Fruit fly (Drosophila melanogaster) S2 (cell line): ENCODE data around the gene path.
A peak's percentile ranks its signal among the peaks of the same experiment; 100 is the strongest.

Source experiments
- CG8478 ChIP-seq: fragments of >200 bp; optimal IDR thresholded peaks from 2 replicates; lab custom pipeline; 2018
- CTCF ChIP-seq, 2 experiments: fragments of >200 bp; optimal IDR thresholded peaks; 2 replicates each; lab custom pipeline; 2018

The path gene

DNA sequence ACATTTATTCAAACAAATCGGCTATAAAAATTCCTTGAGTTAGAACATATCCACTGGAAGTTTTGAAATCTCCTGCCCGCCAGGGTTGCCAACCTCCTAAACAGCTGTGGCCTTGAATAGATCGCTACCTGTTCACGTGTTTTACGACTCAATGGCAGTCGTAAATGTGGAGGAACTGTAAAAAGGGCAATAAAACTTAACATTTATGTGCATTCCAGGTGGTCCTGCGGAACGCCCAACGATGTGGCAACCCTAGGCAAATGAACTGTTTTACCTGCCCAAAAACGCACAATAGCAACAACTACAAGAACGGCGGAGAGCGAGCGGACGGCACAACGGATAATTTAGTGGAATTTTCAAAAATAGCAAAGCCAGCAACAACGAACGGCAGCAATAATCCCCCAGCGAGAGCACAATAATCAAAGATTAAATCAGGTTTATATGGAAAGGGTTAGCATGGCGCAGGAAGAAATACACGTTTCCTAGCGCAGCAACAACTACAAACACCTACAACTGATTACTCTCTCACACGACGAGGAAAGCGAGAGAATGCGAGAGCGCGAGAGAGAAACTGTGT, 43.4 kb downstream of the path start:
- TF ChIP-seq CTCF (optimal IDR thresholded peaks at IDR 0.05; lab: Kevin White, UChicago) (no peak), CG8478 (lab: Kevin White, UChicago) (no peak)

DNA sequence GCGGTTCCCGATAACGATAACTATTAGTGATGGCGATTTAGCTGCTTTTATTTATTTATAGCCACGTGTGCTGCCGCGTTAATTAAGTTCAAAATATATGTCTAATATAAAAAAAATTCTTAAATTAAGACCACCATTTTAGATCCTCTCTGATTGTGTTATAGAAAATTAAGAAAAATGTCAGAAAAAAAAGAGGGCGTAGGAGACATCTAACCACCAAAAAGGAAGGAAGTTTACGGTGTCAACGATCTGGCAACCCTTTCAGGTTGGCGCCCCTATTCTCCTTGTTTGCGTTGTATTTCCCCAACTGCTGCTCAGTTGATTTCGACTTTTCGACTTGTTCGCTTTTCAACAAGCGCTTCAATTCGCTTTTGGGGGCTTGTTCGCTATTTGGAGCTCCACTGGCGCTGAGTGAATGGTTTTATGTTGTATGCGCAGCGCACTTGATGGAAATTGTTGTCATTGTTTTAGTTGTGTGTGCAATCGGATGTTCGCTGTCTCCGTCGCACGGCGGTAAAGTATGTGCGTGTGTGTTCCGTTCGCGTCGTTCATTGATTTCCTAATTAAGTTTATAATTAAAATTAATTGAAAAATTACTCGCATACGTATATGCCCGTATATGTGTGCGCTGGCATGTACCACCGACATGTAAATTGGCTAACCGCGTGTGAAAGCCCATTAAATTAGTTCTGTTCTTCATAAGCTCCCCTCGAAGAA, 44.2 kb downstream of the path start, which contains the start of the genes CG3434 and CG44838:
TSS of gene CG3434 (minus strand) at position 25 of the 717 bp plus-strand sequence.
TSS of gene CG44838 (plus strand) at position 276 of the 717 bp plus-strand sequence.
- TF ChIP-seq CG8478 (lab: Kevin White, UChicago) (no peak), CTCF (optimal IDR thresholded peaks at IDR 0.05; lab: Kevin White, UChicago) (peak in 1 of 2 experiments; percentile 20)

DNA sequence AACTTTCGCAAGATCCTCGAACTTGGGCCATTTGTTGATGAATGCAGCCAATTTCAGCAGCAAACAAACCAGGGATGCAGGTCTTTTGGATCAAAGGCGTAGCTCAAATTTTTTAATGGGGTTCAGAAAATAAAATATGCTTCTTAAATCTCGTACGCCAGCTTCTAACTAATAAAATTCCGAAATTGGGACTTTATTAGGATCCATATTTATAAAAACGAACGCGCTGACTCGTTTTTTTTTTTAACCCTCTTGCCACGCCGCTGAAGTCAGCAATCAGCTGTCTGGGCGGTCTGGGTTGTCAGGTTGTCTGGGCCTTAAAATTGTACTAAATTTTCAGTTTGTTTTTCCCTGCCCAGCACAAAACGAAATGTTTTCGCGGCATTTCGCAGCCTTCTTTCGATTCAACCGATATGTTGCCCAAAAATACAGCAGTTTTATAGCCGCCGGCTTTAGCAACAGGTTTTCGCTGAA, 47.5 kb downstream of the path start, which contains the start of gene CG3437:
TSS of gene CG3437 (minus strand) at position 51 of the 474 bp plus-strand sequence.
- TF ChIP-seq CG8478 (lab: Kevin White, UChicago): no peak
- TF ChIP-seq CTCF (optimal IDR thresholded peaks at IDR 0.05; lab: Kevin White, UChicago): no peak

DNA sequence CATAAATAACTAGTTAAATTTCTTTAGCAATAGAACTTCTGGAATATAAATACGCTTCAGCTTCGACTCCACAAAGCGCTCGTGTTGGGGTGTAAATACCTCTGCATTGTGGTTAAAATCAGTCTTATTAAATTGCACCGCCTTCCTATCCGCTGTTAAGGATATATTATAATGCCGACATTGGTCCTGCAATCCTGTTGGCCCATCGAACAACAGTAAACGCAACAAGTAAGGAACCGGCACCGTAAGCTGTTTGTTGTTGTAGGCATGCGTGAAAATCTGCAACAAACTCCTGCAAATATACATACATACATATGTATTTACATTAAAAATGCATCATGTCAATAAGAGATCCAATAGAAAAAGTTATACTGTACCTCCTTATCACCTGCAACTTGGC, 48.7 kb downstream of the path start:
- TF ChIP-seq CG8478 (lab: Kevin White, UChicago): no peak
- TF ChIP-seq CTCF (optimal IDR thresholded peaks at IDR 0.05; lab: Kevin White, UChicago): no peak

DNA sequence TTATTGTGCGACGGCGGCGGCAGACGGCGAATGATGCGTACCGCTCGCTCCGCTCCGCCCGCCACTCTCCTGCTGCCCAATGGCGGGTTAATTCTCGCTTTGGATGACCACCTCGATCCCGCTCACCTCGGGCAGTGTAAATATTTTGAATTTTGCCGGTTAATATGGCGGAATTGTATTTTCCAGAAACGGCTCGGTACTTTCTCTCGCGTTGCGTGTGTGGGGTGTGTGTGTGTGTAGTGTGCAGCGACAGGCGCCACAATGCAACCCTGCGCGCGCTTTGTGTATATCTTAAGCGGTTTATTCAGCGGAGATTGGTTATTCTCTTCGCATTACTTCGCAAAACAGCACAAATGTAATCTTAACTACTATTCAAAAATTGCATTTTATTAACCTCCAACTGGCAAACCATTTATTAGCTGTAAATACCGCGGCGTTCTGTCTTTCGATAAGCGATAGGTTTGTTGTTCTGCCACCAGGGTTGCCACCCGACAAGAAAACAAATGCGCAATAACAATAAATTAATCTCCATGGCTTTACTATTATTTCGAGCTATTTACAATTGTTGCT, 49.2 kb downstream of the path start, which contains the start of the genes phol and CG3552:
TSS of gene phol (minus strand) at position 463 of the 570 bp plus-strand sequence.
TSS of gene CG3552 (plus strand) at position 500 of the 570 bp plus-strand sequence.
- TF ChIP-seq CTCF (optimal IDR thresholded peaks at IDR 0.05; lab: Kevin White, UChicago) (peak in 1 of 2 experiments; percentile 23), CG8478 (lab: Kevin White, UChicago) (no peak)

DNA sequence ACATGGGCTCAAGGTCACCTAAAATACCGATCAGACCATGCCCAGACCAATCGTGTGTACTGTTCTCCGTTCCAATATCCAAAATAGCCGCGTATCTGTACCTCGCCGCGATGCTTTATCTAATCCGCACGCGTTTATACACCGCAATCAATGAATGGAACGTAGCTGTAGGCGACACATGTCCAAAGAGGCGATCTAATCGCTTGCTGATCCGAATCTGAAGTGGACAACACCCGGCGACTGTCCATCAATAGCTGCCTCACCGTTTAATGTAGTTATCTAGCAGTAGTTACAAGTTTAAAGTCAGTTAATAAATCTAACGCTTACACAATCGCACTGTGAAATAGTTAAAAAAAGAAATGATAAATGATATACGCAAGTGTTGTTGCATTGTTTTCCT, 52.7 kb downstream of the path start:
- no peak for TF ChIP-seq CG8478 (lab: Kevin White, UChicago)
- no peak for TF ChIP-seq CTCF (optimal IDR thresholded peaks at IDR 0.05; lab: Kevin White, UChicago)

DNA sequence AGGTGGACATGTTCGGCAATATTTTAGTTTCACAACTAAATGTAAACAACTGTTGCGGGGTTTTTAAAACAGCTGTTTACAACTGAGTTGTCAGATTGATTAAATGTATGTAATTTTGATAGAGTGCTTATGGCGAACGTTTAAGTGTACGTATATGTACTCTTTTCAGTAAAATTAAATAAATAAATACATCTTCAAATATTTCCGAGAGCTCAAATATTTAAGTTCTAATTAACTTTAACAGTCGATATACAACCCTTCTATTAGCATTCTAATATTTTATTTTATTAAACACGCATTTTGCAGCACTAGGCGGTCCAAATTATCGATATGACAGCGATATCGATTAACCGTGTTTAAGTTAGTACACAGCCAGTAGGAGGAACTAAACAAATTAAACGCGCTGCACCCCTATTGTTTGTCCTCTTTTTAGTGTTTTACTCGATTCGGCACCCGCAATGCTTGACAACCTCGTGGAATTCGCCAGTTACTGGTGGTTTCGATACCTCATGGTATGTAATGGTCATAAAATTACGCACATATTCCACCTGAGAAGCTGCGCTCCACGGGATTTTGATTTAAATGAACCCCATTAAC, 53.5 kb downstream of the path start, which contains the start of the genes CG3448 and ghi:
TSS of gene CG3448 (minus strand) at position 51 of the 597 bp plus-strand sequence.
TSS of gene ghi (plus strand) at position 355 of the 597 bp plus-strand sequence.
- TF ChIP-seq CG8478 (lab: Kevin White, UChicago): no peak
- no peak for TF ChIP-seq CTCF (optimal IDR thresholded peaks at IDR 0.05; lab: Kevin White, UChicago)

DNA sequence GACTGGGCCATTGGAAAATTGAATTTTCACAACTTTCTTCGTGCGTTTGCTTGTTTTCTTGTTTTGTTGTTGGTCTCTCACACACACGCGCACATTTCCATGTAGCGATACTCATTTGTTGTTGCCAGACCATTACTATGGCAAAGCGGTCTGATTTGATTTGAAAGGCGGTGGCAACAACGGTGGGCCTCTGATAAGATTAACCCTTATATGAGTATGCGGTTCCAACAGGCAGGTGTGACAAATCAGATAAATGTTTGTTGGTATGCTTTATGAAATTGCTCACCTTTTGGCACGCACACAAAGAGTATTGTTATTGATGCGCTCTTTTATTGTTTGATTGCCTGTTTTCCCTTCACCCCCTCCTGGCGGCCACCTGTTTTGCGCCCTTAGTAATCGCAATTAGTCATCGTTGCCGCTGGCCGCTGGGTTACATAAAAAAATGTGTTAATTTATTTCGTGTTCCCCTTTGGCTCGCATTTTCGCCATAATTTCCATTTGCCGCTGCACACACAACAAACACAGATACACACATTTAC, 57.8 kb downstream of the path start:
- no peak for TF ChIP-seq CG8478 (lab: Kevin White, UChicago)
- no peak for TF ChIP-seq CTCF (optimal IDR thresholded peaks at IDR 0.05; lab: Kevin White, UChicago)

DNA sequence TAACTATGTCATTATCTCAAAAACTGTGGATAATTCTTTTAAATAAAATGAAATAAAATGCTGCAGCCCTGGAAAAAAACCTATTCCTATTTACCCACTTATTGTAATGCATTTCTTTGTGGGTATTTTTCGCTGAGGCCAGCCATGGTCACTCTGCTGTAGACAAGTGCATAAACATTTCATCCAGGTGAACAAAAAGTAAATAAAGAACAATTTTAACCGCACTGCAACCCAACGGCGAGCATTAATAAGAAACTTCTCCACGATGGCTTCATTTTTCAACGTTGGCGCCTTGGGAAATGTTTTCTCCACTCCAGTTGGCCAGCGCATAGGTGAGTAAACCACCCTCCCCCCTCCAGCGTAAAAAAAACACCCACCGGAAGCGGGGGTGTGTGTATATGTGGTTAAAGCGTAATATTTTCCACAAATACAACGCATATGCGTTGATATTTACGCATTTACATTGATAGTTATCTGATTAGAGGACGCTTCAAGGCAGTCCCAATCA, 58.3 kb downstream of the path start, which contains the start of gene CG3529:
TSS of gene CG3529 (plus strand) at position 134 of the 508 bp plus-strand sequence.
- no peak for TF ChIP-seq CTCF (optimal IDR thresholded peaks at IDR 0.05; lab: Kevin White, UChicago)
- TF ChIP-seq CG8478 (lab: Kevin White, UChicago): no peak
